Worm (Caenorhabditis elegans) whole organism, midembryonic: ENCODE data around the gene Y45G5AM.5.

ENCODE experiments used
- ref-1 ChIP-seq: fragments of 200-800 bp; sonication (Bioruptor generic); conservative IDR thresholded peaks from 2 replicates; pipeline ENCODE4 v1.3.6; 2022; ENCODE audit warnings: missing genetic modification reagents, missing genetic modification characterization, missing compliant biosample characterization
- ztf-23 ChIP-seq: fragments of 200-800 bp; sonication (Bioruptor generic); IDR thresholded peaks from 2 replicates; pipeline ENCODE4 v1.3.6; 2022; ENCODE audit warnings: missing genetic modification reagents, missing genetic modification characterization, missing compliant biosample characterization

DNA sequence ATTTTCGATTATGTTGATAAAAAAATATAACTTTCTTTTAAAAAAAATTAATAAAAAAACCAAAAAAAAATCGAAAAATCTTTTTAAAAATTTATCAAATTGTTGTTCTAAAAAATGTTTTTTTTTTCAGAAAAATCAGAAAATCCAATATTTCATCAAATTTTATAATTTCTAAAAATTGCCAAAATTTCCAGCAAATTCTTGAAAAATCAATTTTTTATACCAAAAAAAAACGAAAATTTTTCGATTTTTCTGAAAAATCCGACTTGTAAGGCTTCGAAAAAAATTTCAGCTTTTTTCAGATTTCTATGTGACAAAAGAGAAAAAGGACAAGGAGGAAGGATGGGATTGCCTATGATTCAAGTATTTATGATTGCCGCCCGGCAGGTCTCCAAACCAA, 44.2 kb downstream of the Y45G5AM.5 start, which contains the start of gene H43I07.1:
- TF ChIP-seq ref-1 (GFP tag; lab: Robert Waterston, UW) = no peak
- TF ChIP-seq ztf-23 (GFP tag; lab: Robert Waterston, UW) = no peak
